Fruit fly (Drosophila melanogaster): Measurements from ENCODE around the gene SdhAL.

- TF ChIP-seq Nf-YA (GFP tag; IDR thresholded peaks at IDR 0.05) (no peak), B-H2 (GFP tag; optimal IDR thresholded peaks at IDR 0.05) (no peak)
Observed at dm6 chr3L:11973690-11974089, 49.1 kb upstream of the SdhAL start, which contains the start of gene CG42397.

Data from whole organism, embryonic.